Fruit fly (Drosophila melanogaster): ENCODE data around the gene mex1.

Gene mex1

dm6 chr3L:15523806-15524346 lies 4.5 kb upstream of the mex1 start, which contains the start of gene CG7945 (continued):
- no peak for TF ChIP-seq wek (GFP tag; optimal IDR thresholded peaks at IDR 0.05)
- TF ChIP-seq Lhr (GFP tag; optimal IDR thresholded peaks at IDR 0.05): peak; percentile 34
- peak; percentile 24 for TF ChIP-seq Nf-YC (tag; optimal IDR thresholded peaks at IDR 0.05)
- peak; percentile 69 for TF ChIP-seq MESR4 (GFP tag; optimal IDR thresholded peaks at IDR 0.05)
- peak; percentile 70 for TF ChIP-seq CG9797 (GFP tag; optimal IDR thresholded peaks at IDR 0.05)
- peak; percentile 84 for TF ChIP-seq gfzf (GFP tag; optimal IDR thresholded peaks at IDR 0.05)
- 0 out of 3 replicates have a peak, but pooled peaks have one; percentile 36 for TF ChIP-seq vnd (GFP tag; IDR thresholded peaks at IDR 0.05; ENCODE audit: partially characterized antibody)
- 0 out of 2 replicates have a peak, but pooled peaks have one; percentile 35 for TF ChIP-seq sna (GFP tag; IDR thresholded peaks at IDR 0.05; ENCODE audit: partially characterized antibody)
- TF ChIP-seq MBD-R2 (GFP tag; IDR thresholded peaks at IDR 0.05): peak; percentile 67
- peak; percentile 69 for TF ChIP-seq HmgZ (tag; optimal IDR thresholded peaks at IDR 0.05)
- TF ChIP-seq CG6654 (GFP tag; optimal IDR thresholded peaks at IDR 0.05): no peak
- peak; percentile 97 for TF ChIP-seq Dref (GFP tag; IDR thresholded peaks at IDR 0.05)
- peak; percentile 29 for TF ChIP-seq CG30020 (tag; optimal IDR thresholded peaks at IDR 0.05)
- TF ChIP-seq CG10147 (GFP tag; optimal IDR thresholded peaks at IDR 0.05): peak; percentile 19
- no peak for TF ChIP-seq CG2129 (GFP tag; IDR thresholded peaks at IDR 0.05; ENCODE audit: partially characterized antibody)
- no peak for TF ChIP-seq Mes4 (GFP tag; optimal IDR thresholded peaks at IDR 0.05)
- TF ChIP-seq Ravus (GFP tag; IDR thresholded peaks at IDR 0.05): no peak
- peak; percentile 35 for TF ChIP-seq CG8924 (tag; optimal IDR thresholded peaks at IDR 0.05)
- no peak for TF ChIP-seq lola (GFP tag; optimal IDR thresholded peaks at IDR 0.05)
- peak; percentile 38 for TF ChIP-seq sug (tag; optimal IDR thresholded peaks at IDR 0.05)
- peak; percentile 63 for TF ChIP-seq hbn (GFP tag; IDR thresholded peaks at IDR 0.05; ENCODE audit: partially characterized antibody)
- peak; percentile 61 for TF ChIP-seq Scr (GFP tag; IDR thresholded peaks at IDR 0.05; ENCODE audit: partially characterized antibody)
- TF ChIP-seq CTCF (GFP tag; optimal IDR thresholded peaks at IDR 0.05): no peak
- peak; percentile 29 for TF ChIP-seq CG2712 (tag; optimal IDR thresholded peaks at IDR 0.05)
- peak; percentile 37 for TF ChIP-seq Ets97D (GFP tag; optimal IDR thresholded peaks at IDR 0.05)
- no peak for TF ChIP-seq tx (GFP tag; optimal IDR thresholded peaks at IDR 0.05)
- peak; percentile 70 for TF ChIP-seq trem (tag; optimal IDR thresholded peaks at IDR 0.05)
- peak; percentile 72 for TF ChIP-seq CG34224 (GFP tag; IDR thresholded peaks at IDR 0.05; ENCODE audit: partially characterized antibody)
- peak in 1 of 2 experiments; percentile 79 for TF ChIP-seq eve (GFP tag; optimal IDR thresholded peaks at IDR 0.05)
- TF ChIP-seq CG1603 (tag; optimal IDR thresholded peaks at IDR 0.05): peak; percentile 60
- peak; percentile 39 for TF ChIP-seq CG17186 (GFP tag; optimal IDR thresholded peaks at IDR 0.05)
- no peak for TF ChIP-seq CG11696 (GFP tag; IDR thresholded peaks at IDR 0.05)
- TF ChIP-seq CG17829 (tag; optimal IDR thresholded peaks at IDR 0.05): peak; percentile 43
- TF ChIP-seq CG12659 (GFP tag; optimal IDR thresholded peaks at IDR 0.05): peak; percentile 68
- peak; percentile 93 for TF ChIP-seq pzg (GFP tag; optimal IDR thresholded peaks at IDR 0.05)
- peak; percentile 85 for TF ChIP-seq CG2116 (GFP tag; optimal IDR thresholded peaks at IDR 0.05)
- TF ChIP-seq CG16813 (GFP tag; IDR thresholded peaks at IDR 0.05; ENCODE audit: partially characterized antibody): peak; percentile 59; the same call in 2 of the 3 replicates
- no peak for TF ChIP-seq ci (GFP tag; IDR thresholded peaks at IDR 0.05)
- no peak for TF ChIP-seq tap (tag; optimal IDR thresholded peaks at IDR 0.05)
- peak; percentile 99 for TF ChIP-seq E2f2 (GFP tag; IDR thresholded peaks at IDR 0.05)
- peak; percentile 54; the same call in 1 of the 2 replicates for TF ChIP-seq tna (GFP tag; IDR thresholded peaks at IDR 0.05; ENCODE audit: partially characterized antibody)
- peak; percentile 73; the same call in 1 of the 2 replicates for TF ChIP-seq nerfin-2 (GFP tag; IDR thresholded peaks at IDR 0.05; ENCODE audit: partially characterized antibody)
- peak; percentile 22 for TF ChIP-seq B-H2 (GFP tag; optimal IDR thresholded peaks at IDR 0.05)
- peak; percentile 51; the same call in 1 of the 2 replicates for TF ChIP-seq ato (GFP tag; IDR thresholded peaks at IDR 0.05; ENCODE audit: partially characterized antibody)
- TF ChIP-seq CG7963 (GFP tag; IDR thresholded peaks at IDR 0.05; ENCODE audit: partially characterized antibody): peak; percentile 49; the same call in 2 of the 3 replicates

Data from whole organism, embryonic.